Fruit fly (Drosophila melanogaster) whole organism, pupa: Measurements from ENCODE around the gene bel.

Experiments
- CG14655 ChIP-seq: fragments of 200-800 bp; sonication (Bioruptor generic); optimal IDR thresholded peaks from 3 replicates; lab custom pipeline; 2017; ENCODE audit warnings: mild to moderate bottlenecking, missing biosample characterization, missing genetic modification reagents, missing genetic modification characterization
- CG15710 ChIP-seq: fragments of 200-800 bp; sonication (Bioruptor generic); optimal IDR thresholded peaks from 2 replicates; lab custom pipeline; 2018; ENCODE audit warnings: missing biosample characterization, mild to moderate bottlenecking, missing genetic modification characterization, moderate library complexity
- CG17806 ChIP-seq: fragments of 200-800 bp; sonication (Bioruptor generic); optimal IDR thresholded peaks from 2 replicates; lab custom pipeline; 2018; ENCODE audit warnings: missing biosample characterization, mild to moderate bottlenecking, missing genetic modification characterization, moderate library complexity
- CG32121 ChIP-seq: fragments of 200-800 bp; sonication (Bioruptor generic); IDR thresholded peaks from 2 replicates; pipeline ENCODE4 v1.3.6; 2022; ENCODE audit warnings: missing biosample characterization, missing genetic modification characterization
- CG34367 ChIP-seq: fragments of 200-800 bp; sonication (Bioruptor generic); optimal IDR thresholded peaks from 2 replicates; lab custom pipeline; 2018; ENCODE audit warnings: missing biosample characterization, mild to moderate bottlenecking, missing genetic modification characterization
- CG8159 ChIP-seq: fragments of 200-800 bp; sonication (Bioruptor generic); optimal IDR thresholded peaks from 3 replicates; lab custom pipeline; 2018; ENCODE audit warnings: missing biosample characterization, mild to moderate bottlenecking, missing genetic modification characterization, moderate library complexity
- EcR ChIP-seq: fragments of 200-800 bp; sonication (Bioruptor generic); optimal IDR thresholded peaks from 3 replicates; lab custom pipeline; 2019; ENCODE audit warnings: missing biosample characterization, missing genetic modification characterization, mild to moderate bottlenecking, moderate library complexity, missing genetic modification reagents
- Pif1B ChIP-seq: fragments of 200-800 bp; sonication (Bioruptor generic); optimal IDR thresholded peaks from 3 replicates; lab custom pipeline; 2016; ENCODE audit warnings: missing biosample characterization, missing genetic modification characterization
- fd96Ca ChIP-seq: fragments of 200-800 bp; sonication (Bioruptor generic); IDR thresholded peaks from 3 replicates; pipeline ENCODE4 v1.3.6; 2022; ENCODE audit warnings: missing biosample characterization, missing genetic modification characterization
- gl ChIP-seq: fragments of 200-800 bp; sonication (Bioruptor generic); optimal IDR thresholded peaks from 2 replicates; lab custom pipeline; 2018; ENCODE audit warnings: missing biosample characterization, mild to moderate bottlenecking, missing genetic modification characterization

- TF ChIP-seq CG14655 (GFP tag; lab: Kevin White, UChicago): no peak
- TF ChIP-seq Pif1B: no peak
- no peak for TF ChIP-seq CG8159 (tag; lab: Kevin White, UChicago)
- TF ChIP-seq EcR (GFP tag; lab: Kevin White, UChicago): no peak
- no peak for TF ChIP-seq CG17806 (tag; lab: Kevin White, UChicago)
- no peak for TF ChIP-seq CG34367
- TF ChIP-seq fd96Ca: no peak
- TF ChIP-seq CG15710: no peak
- no peak for TF ChIP-seq CG32121 (GFP tag; lab: Robert Waterston, UW)
- no peak for TF ChIP-seq gl (tag; lab: Kevin White, UChicago)
These were observed 44.1 kb upstream of the bel start for dm6 chr3R:8704669-8705068.
